Fruit fly (Drosophila melanogaster) whole organism, embryonic: ENCODE data around the gene Prosalpha6.

Experiments used
- Antp ChIP-seq: fragments of 200-800 bp; sonication (Bioruptor generic); optimal IDR thresholded peaks from 3 replicates; lab custom pipeline; 2016; ENCODE audit warnings: missing biosample characterization, missing genetic modification characterization
- CG10959 ChIP-seq: fragments of 200-800 bp; sonication (Bioruptor generic); IDR thresholded peaks from 2 replicates; pipeline ENCODE4 v1.3.6; 2022; ENCODE audit warnings: missing biosample characterization, missing genetic modification characterization
- CG10979 ChIP-seq: fragments of 200-800 bp; sonication (Bioruptor generic); optimal IDR thresholded peaks from 2 replicates; lab custom pipeline; 2018; ENCODE audit warnings: missing biosample characterization, mild to moderate bottlenecking, missing genetic modification characterization, moderate library complexity
- CG11093 ChIP-seq: fragments of 200-800 bp; sonication (Bioruptor generic); IDR thresholded peaks from 3 replicates; pipeline ENCODE4 v1.3.6; 2022; ENCODE audit warnings: missing biosample characterization, missing genetic modification characterization
- CG12155 ChIP-seq: fragments of 200-800 bp; sonication (Bioruptor generic); optimal IDR thresholded peaks from 3 replicates; lab custom pipeline; 2016; ENCODE audit warnings: missing biosample characterization, missing genetic modification characterization
- CG12769 ChIP-seq: fragments of 200-800 bp; sonication (Bioruptor generic); optimal IDR thresholded peaks from 2 replicates; lab custom pipeline; 2019; ENCODE audit warnings: missing biosample characterization, mild to moderate bottlenecking, missing genetic modification characterization, moderate library complexity
- CG13296 ChIP-seq: fragments of 200-800 bp; sonication (Bioruptor generic); optimal IDR thresholded peaks from 3 replicates; lab custom pipeline; 2018; ENCODE audit warnings: missing biosample characterization, mild to moderate bottlenecking, missing genetic modification characterization
- CG13624 ChIP-seq: fragments of 200-800 bp; sonication (Bioruptor generic); optimal IDR thresholded peaks from 2 replicates; lab custom pipeline; 2016; ENCODE audit warnings: missing biosample characterization, missing genetic modification characterization
- CG13894 ChIP-seq: fragments of 200-800 bp; sonication (Bioruptor generic); optimal IDR thresholded peaks from 3 replicates; lab custom pipeline; 2018; ENCODE audit warnings: missing biosample characterization, mild to moderate bottlenecking, missing genetic modification characterization, moderate library complexity
- CG14014 ChIP-seq: fragments of 200-800 bp; sonication (Bioruptor generic); IDR thresholded peaks from 2 replicates; pipeline ENCODE4 v1.3.6; 2022; ENCODE audit warnings: missing biosample characterization, missing genetic modification characterization
- CG1529 ChIP-seq: fragments of 200-800 bp; sonication (Bioruptor generic); optimal IDR thresholded peaks from 3 replicates; lab custom pipeline; 2018; ENCODE audit warnings: missing biosample characterization, missing genetic modification characterization
- CG18011 ChIP-seq: fragments of 200-800 bp; sonication (Bioruptor generic); optimal IDR thresholded peaks from 2 replicates; lab custom pipeline; 2017; ENCODE audit warnings: missing biosample characterization, missing genetic modification characterization, mild to moderate bottlenecking, moderate library complexity, missing genotype
- CG18262 ChIP-seq: fragments of 200-800 bp; optimal IDR thresholded peaks from 3 replicates; lab custom pipeline; 2019; ENCODE audit warnings: missing biosample characterization, mild to moderate bottlenecking, missing genetic modification characterization, moderate library complexity
- CG18619 ChIP-seq: fragments of 200-800 bp; sonication (Bioruptor generic); optimal IDR thresholded peaks from 3 replicates; lab custom pipeline; 2017; ENCODE audit warnings: missing biosample characterization, mild to moderate bottlenecking, missing genetic modification characterization
- CG2889 ChIP-seq: fragments of 200-800 bp; sonication (Bioruptor generic); IDR thresholded peaks from 3 replicates; pipeline ENCODE4 v1.3.6; 2022; ENCODE audit warnings: missing biosample characterization, missing genetic modification characterization
- CG3838 ChIP-seq: fragments of 200-800 bp; sonication (Bioruptor generic); optimal IDR thresholded peaks from 3 replicates; lab custom pipeline; 2016; ENCODE audit warnings: missing biosample characterization, missing genetic modification characterization
- CG6175 ChIP-seq: fragments of 200-800 bp; sonication (Bioruptor generic); IDR thresholded peaks from 3 replicates; pipeline ENCODE4 v1.3.6; 2022; ENCODE audit warnings: missing biosample characterization, missing genetic modification characterization
- CG6654 ChIP-seq: fragments of 200-800 bp; sonication (Bioruptor generic); optimal IDR thresholded peaks from 2 replicates; lab custom pipeline; 2017; ENCODE audit warnings: missing biosample characterization, mild to moderate bottlenecking, missing genetic modification characterization
- CG7372 ChIP-seq: fragments of 200-800 bp; sonication (Bioruptor generic); IDR thresholded peaks from 2 replicates; pipeline ENCODE4 v1.3.6; 2022; ENCODE audit warnings: missing biosample characterization, missing genetic modification characterization
- CG7928 ChIP-seq: fragments of 200-800 bp; sonication (Bioruptor generic); optimal IDR thresholded peaks from 2 replicates; lab custom pipeline; 2017; ENCODE audit warnings: missing biosample characterization, mild to moderate bottlenecking, missing genetic modification characterization
- Ets97D ChIP-seq: fragments of 200-800 bp; sonication (Bioruptor generic); optimal IDR thresholded peaks from 3 replicates; lab custom pipeline; 2016; ENCODE audit warnings: missing biosample characterization, missing genetic modification characterization
- HLH4C ChIP-seq: fragments of 200-800 bp; sonication (Bioruptor generic); IDR thresholded peaks from 3 replicates; pipeline ENCODE4 v1.3.6; 2022; ENCODE audit warnings: missing biosample characterization, missing genetic modification characterization; ENCODE audit not compliant: partially characterized antibody
- Hr51 ChIP-seq, 2 experiments: fragments of 200-800 bp; sonication (Bioruptor generic); optimal IDR thresholded peaks; 2 replicates in 1 of 2; 3 replicates in 1 of 2; lab custom pipeline; 2016 to 2018; ENCODE audit warnings: missing biosample characterization in 2 of 2, missing genetic modification characterization in 2 of 2, mild to moderate bottlenecking in 1 of 2, moderate library complexity in 1 of 2
- Neu2 ChIP-seq: fragments of 200-800 bp; sonication (Bioruptor generic); optimal IDR thresholded peaks from 3 replicates; lab custom pipeline; 2016; ENCODE audit warnings: missing biosample characterization, missing genetic modification characterization, borderline replicate concordance
- bab2 ChIP-seq: fragments of 200-800 bp; sonication (Bioruptor generic); optimal IDR thresholded peaks from 2 replicates; lab custom pipeline; 2016; ENCODE audit warnings: missing biosample characterization, missing genetic modification characterization
- cato ChIP-seq: fragments of 200-800 bp; sonication (Bioruptor generic); optimal IDR thresholded peaks from 2 replicates; lab custom pipeline; 2016; ENCODE audit warnings: missing biosample characterization, missing genetic modification characterization, borderline replicate concordance
- chn ChIP-seq: fragments of 200-800 bp; sonication (Bioruptor generic); optimal IDR thresholded peaks from 2 replicates; lab custom pipeline; 2016; ENCODE audit warnings: missing biosample characterization, missing genetic modification characterization
- en ChIP-seq: fragments of 200-800 bp; sonication (Bioruptor generic); optimal IDR thresholded peaks from 2 replicates; lab custom pipeline; 2016; ENCODE audit warnings: missing biosample characterization, missing genetic modification characterization
- gcm ChIP-seq: fragments of 200-800 bp; sonication (Bioruptor generic); optimal IDR thresholded peaks from 2 replicates; lab custom pipeline; 2019; ENCODE audit warnings: missing biosample characterization, mild to moderate bottlenecking, missing genetic modification characterization, moderate library complexity
- gcm2 ChIP-seq: fragments of 200-800 bp; sonication (Bioruptor generic); optimal IDR thresholded peaks from 2 replicates; lab custom pipeline; 2016; ENCODE audit warnings: missing biosample characterization, missing genetic modification characterization
- her ChIP-seq: fragments of 200-800 bp; sonication (Bioruptor generic); optimal IDR thresholded peaks from 2 replicates; lab custom pipeline; 2016; ENCODE audit warnings: missing biosample characterization, missing genetic modification characterization
- jigr1 ChIP-seq: fragments of 200-800 bp; sonication (Bioruptor generic); IDR thresholded peaks from 3 replicates; pipeline ENCODE4 v1.3.6; 2022; ENCODE audit warnings: missing biosample characterization, missing genetic modification characterization
- lab ChIP-seq: fragments of 200-800 bp; sonication (Bioruptor generic); optimal IDR thresholded peaks from 3 replicates; lab custom pipeline; 2017; ENCODE audit warnings: missing biosample characterization, missing genetic modification characterization, mild to moderate bottlenecking, moderate library complexity, missing genetic modification reagents
- lmd ChIP-seq: fragments of 200-800 bp; sonication (Bioruptor generic); IDR thresholded peaks from 2 replicates; pipeline ENCODE4 v1.3.6; 2022; ENCODE audit warnings: missing biosample characterization, missing genetic modification characterization
- nerfin-2 ChIP-seq: fragments of 200-800 bp; sonication (Bioruptor generic); IDR thresholded peaks from 2 replicates; pipeline ENCODE4 v1.3.6; 2022; ENCODE audit warnings: missing biosample characterization, missing genetic modification characterization; ENCODE audit not compliant: partially characterized antibody
- p53 ChIP-seq: fragments of 200-800 bp; sonication (Bioruptor generic); optimal IDR thresholded peaks from 2 replicates; lab custom pipeline; 2016; ENCODE audit warnings: missing biosample characterization, missing genetic modification characterization
- prd ChIP-seq, 3 experiments: fragments of >200 bp in 2 of 3; fragments of 200-800 bp in 1 of 3; sonication (Bioruptor generic) in 1 of 3; optimal IDR thresholded peaks in 2 of 3; IDR thresholded peaks in 1 of 3; 2 replicates in 2 of 3; 3 replicates in 1 of 3; pipeline versions ENCODE4 v1.3.6 to Lab custom; 2017 to 2022; ENCODE audit warnings: missing biosample characterization in 1 of 3, missing genetic modification characterization in 1 of 3
- ranshi ChIP-seq: fragments of 200-800 bp; sonication (Bioruptor generic); IDR thresholded peaks from 2 replicates; pipeline ENCODE4 v1.3.6; 2022; ENCODE audit warnings: missing biosample characterization, missing genetic modification characterization
- sd ChIP-seq: fragments of 200-800 bp; sonication (Bioruptor generic); optimal IDR thresholded peaks from 3 replicates; lab custom pipeline; 2018; ENCODE audit warnings: missing biosample characterization, mild to moderate bottlenecking, missing genetic modification characterization, moderate library complexity
- sob ChIP-seq: fragments of 200-800 bp; sonication (Bioruptor generic); IDR thresholded peaks from 2 replicates; pipeline ENCODE4 v1.3.6; 2022; ENCODE audit warnings: missing biosample characterization, missing genetic modification characterization
- stwl ChIP-seq: fragments of 200-800 bp; sonication (Bioruptor generic); optimal IDR thresholded peaks from 3 replicates; lab custom pipeline; 2018; ENCODE audit warnings: missing biosample characterization, mild to moderate bottlenecking, missing genetic modification characterization, moderate library complexity
- sug ChIP-seq: fragments of 200-800 bp; optimal IDR thresholded peaks from 2 replicates; lab custom pipeline; 2019; ENCODE audit warnings: missing biosample characterization, mild to moderate bottlenecking, missing genetic modification characterization, moderate library complexity
- tap ChIP-seq: fragments of 200-800 bp; optimal IDR thresholded peaks from 3 replicates; lab custom pipeline; 2019; ENCODE audit warnings: missing biosample characterization, mild to moderate bottlenecking, missing genetic modification characterization, moderate library complexity
- tll ChIP-seq, 2 experiments: fragments of 200-800 bp in 1 of 2; fragments of >200 bp in 1 of 2; sonication (Bioruptor generic) in 1 of 2; optimal IDR thresholded peaks; 2 replicates each; lab custom pipeline; 2017 to 2019; ENCODE audit warnings: missing biosample characterization in 2 of 2, missing genetic modification characterization in 2 of 2, mild to moderate bottlenecking in 1 of 2, moderate library complexity in 1 of 2
- vnd ChIP-seq: fragments of 200-800 bp; sonication (Bioruptor generic); IDR thresholded peaks from 3 replicates; pipeline ENCODE4 v1.3.6; 2022; ENCODE audit warnings: missing biosample characterization, missing genetic modification characterization; ENCODE audit not compliant: partially characterized antibody
- vvl ChIP-seq: fragments of 200-800 bp; sonication (Bioruptor generic); IDR thresholded peaks from 2 replicates; pipeline ENCODE4 v1.3.6; 2022; ENCODE audit warnings: missing biosample characterization, missing genetic modification characterization
- wdn ChIP-seq: fragments of 200-800 bp; sonication (Bioruptor generic); IDR thresholded peaks from 2 replicates; pipeline ENCODE4 v1.3.6; 2022; ENCODE audit warnings: missing biosample characterization, missing genetic modification characterization
- wek ChIP-seq: fragments of 200-800 bp; sonication (Bioruptor generic); optimal IDR thresholded peaks from 3 replicates; lab custom pipeline; 2018; ENCODE audit warnings: missing biosample characterization, mild to moderate bottlenecking, missing genetic modification characterization, moderate library complexity
- yki ChIP-seq: fragments of >200 bp; optimal IDR thresholded peaks from 3 replicates; lab custom pipeline; 2018

The Prosalpha6 gene

dm6 chr2L:10226724-10227407 lies 5.7 kb downstream of the Prosalpha6 start, which contains the start of gene CG5708 (continued):
- no peak for TF ChIP-seq CG11093 (GFP tag; lab: Robert Waterston, UW)
- no peak for TF ChIP-seq Antp (GFP tag; lab: Kevin White, UChicago)
- no peak for TF ChIP-seq lab
- TF ChIP-seq nerfin-2 (GFP tag; lab: Robert Waterston, UW): no peak
- TF ChIP-seq chn (GFP tag; lab: Kevin White, UChicago): no peak
- TF ChIP-seq CG3838 (GFP tag; lab: Kevin White, UChicago): no peak
- TF ChIP-seq sd (tag; lab: Kevin White, UChicago): peak; percentile 73
- no peak for TF ChIP-seq CG2889 (GFP tag; lab: Robert Waterston, UW)
- TF ChIP-seq CG6175 (GFP tag; lab: Robert Waterston, UW): no peak
- no peak for TF ChIP-seq lmd
- no peak for TF ChIP-seq CG18011
- TF ChIP-seq sob (GFP tag; lab: Robert Waterston, UW): 0 out of 2 replicates have a peak, but pooled peaks have one; percentile 39
- no peak for TF ChIP-seq Neu2 (GFP tag; lab: Kevin White, UChicago)
- TF ChIP-seq Hr51 (GFP tag; optimal IDR thresholded peaks at IDR 0.05; lab: Kevin White, UChicago): no peak
- no peak for TF ChIP-seq her (GFP tag; lab: Kevin White, UChicago)
- no peak for TF ChIP-seq wek (GFP tag; lab: Kevin White, UChicago)
- no peak for TF ChIP-seq Ets97D (GFP tag; lab: Kevin White, UChicago)
- TF ChIP-seq CG12769: no peak
- TF ChIP-seq tap (tag; lab: Kevin White, UChicago): no peak
- TF ChIP-seq CG12155 (GFP tag; lab: Kevin White, UChicago): no peak
- no peak for TF ChIP-seq jigr1 (GFP tag; lab: Robert Waterston, UW)
- TF ChIP-seq CG7928 (GFP tag; lab: Kevin White, UChicago): no peak
- no peak for TF ChIP-seq CG6654 (GFP tag; lab: Kevin White, UChicago)
- no peak for TF ChIP-seq gcm
- TF ChIP-seq yki (lab: Kevin White, UChicago): no peak
- no peak for TF ChIP-seq CG1529 (GFP tag; lab: Kevin White, UChicago)
- no peak for TF ChIP-seq vnd (GFP tag; lab: Robert Waterston, UW)
- no peak for TF ChIP-seq CG7372
- no peak for TF ChIP-seq CG18619 (GFP tag; lab: Kevin White, UChicago)
- no peak for TF ChIP-seq CG14014 (GFP tag; lab: Robert Waterston, UW)
- no peak for TF ChIP-seq tll (GFP tag; optimal IDR thresholded peaks at IDR 0.05; lab: Kevin White, UChicago)
- TF ChIP-seq CG10959 (GFP tag; lab: Robert Waterston, UW): no peak
- no peak for TF ChIP-seq en
- no peak for TF ChIP-seq cato (GFP tag; lab: Kevin White, UChicago)
- no peak for TF ChIP-seq prd (optimal IDR thresholded peaks at IDR 0.05; lab: Kevin White, UChicago)
- 0 out of 3 replicates have a peak, but pooled peaks have one; percentile 20 for TF ChIP-seq prd (GFP tag; IDR thresholded peaks at IDR 0.05; lab: Robert Waterston, UW)
- TF ChIP-seq vvl: 0 out of 2 replicates have a peak, but pooled peaks have one; percentile 42
- TF ChIP-seq CG13894 (tag; lab: Kevin White, UChicago): no peak
- peak; percentile 37 for TF ChIP-seq CG18262 (tag; lab: Kevin White, UChicago)
- peak; percentile 1 for TF ChIP-seq stwl
- no peak for TF ChIP-seq p53 (GFP tag; lab: Kevin White, UChicago)
- peak; percentile 15 for TF ChIP-seq sug (tag; lab: Kevin White, UChicago)
- TF ChIP-seq bab2 (GFP tag; lab: Kevin White, UChicago): no peak
- no peak for TF ChIP-seq wdn (GFP tag; lab: Robert Waterston, UW)
- TF ChIP-seq CG10979 (tag; lab: Kevin White, UChicago): no peak
- TF ChIP-seq CG13624 (GFP tag; lab: Kevin White, UChicago): no peak
- no peak for TF ChIP-seq gcm2 (GFP tag; lab: Kevin White, UChicago)
- TF ChIP-seq ranshi (GFP tag; lab: Robert Waterston, UW): no peak
- no peak for TF ChIP-seq HLH4C (GFP tag; lab: Robert Waterston, UW)
- no peak for TF ChIP-seq CG13296 (GFP tag; lab: Kevin White, UChicago)
